Worm (Caenorhabditis elegans): ENCODE results near the gene F19B10.4.

The F19B10.4 gene

DNA sequence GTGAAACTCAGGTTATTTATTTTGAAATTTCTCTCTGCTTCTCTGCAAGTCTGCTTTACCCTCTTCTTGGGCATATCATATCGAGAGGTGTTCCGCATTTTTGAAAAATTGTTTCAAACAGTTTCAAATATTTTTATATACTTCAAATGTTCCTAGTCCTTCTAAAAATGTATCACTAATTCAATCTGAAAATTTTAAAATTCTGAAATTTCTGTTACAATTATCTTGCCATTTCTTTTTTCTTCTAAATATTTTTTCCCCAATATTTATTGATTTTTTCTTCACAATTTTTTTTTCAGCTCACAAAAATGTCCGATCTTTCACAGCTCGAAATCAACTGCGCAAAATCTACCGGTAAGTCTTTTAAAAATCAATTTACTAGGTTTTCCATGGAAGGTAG is at the start of gene F19B10.4:
TSS of gene F19B10.4 (plus strand) at position 301 of the 400 bp plus-strand sequence.
- TF ChIP-seq lin-32 (GFP tag; optimal IDR thresholded peaks at IDR 0.05) (no peak), blmp-1 (tag; optimal IDR thresholded peaks at IDR 0.05) (no peak), cnd-1 (tag; optimal IDR thresholded peaks at IDR 0.05) (no peak), M03D4.4 (tag; optimal IDR thresholded peaks at IDR 0.05) (no peak), ceh-39 (tag; optimal IDR thresholded peaks at IDR 0.05) (no peak), unc-39 (tag; optimal IDR thresholded peaks at IDR 0.05) (no peak), elt-3 (tag; optimal IDR thresholded peaks at IDR 0.05) (no peak), nhr-76 (tag; optimal IDR thresholded peaks at IDR 0.05) (no peak), ceh-43 (GFP tag; optimal IDR thresholded peaks at IDR 0.05) (no peak), nhr-237 (tag; optimal IDR thresholded peaks at IDR 0.05) (no peak), mep-1 (tag; optimal IDR thresholded peaks at IDR 0.05) (no peak), sem-2 (GFP tag; optimal IDR thresholded peaks at IDR 0.05) (no peak), hlh-1 (tag; optimal IDR thresholded peaks at IDR 0.05) (no peak), ztf-11 (tag; optimal IDR thresholded peaks at IDR 0.05) (no peak), drap-1 (GFP tag; optimal IDR thresholded peaks at IDR 0.05) (no peak), tbx-8 (GFP tag; optimal IDR thresholded peaks at IDR 0.05) (no peak), nhr-12 (tag; optimal IDR thresholded peaks at IDR 0.05) (no peak), sptf-1 (tag; optimal IDR thresholded peaks at IDR 0.05) (no peak), pha-4 (tag; optimal IDR thresholded peaks at IDR 0.05) (no peak)

- TF ChIP-seq lsy-2 (tag; optimal IDR thresholded peaks at IDR 0.05) (no peak), bed-3 (GFP tag; optimal IDR thresholded peaks at IDR 0.05) (no peak), drap-1 (GFP tag; optimal IDR thresholded peaks at IDR 0.05) (no peak), hlh-1 (tag; optimal IDR thresholded peaks at IDR 0.05) (no peak), sptf-1 (tag; optimal IDR thresholded peaks at IDR 0.05) (peak; percentile 31)
These were observed 43.3 kb upstream of the F19B10.4 start for ce11 chrII:3616615-3617014.

- no peak for TF ChIP-seq ceh-39 (tag; optimal IDR thresholded peaks at IDR 0.05)
- TF ChIP-seq drap-1 (GFP tag; optimal IDR thresholded peaks at IDR 0.05): no peak
- TF ChIP-seq unc-39 (tag; optimal IDR thresholded peaks at IDR 0.05): no peak
These were observed 42.4 kb upstream of the F19B10.4 start, which contains the start of gene F40E12.1 for ce11 chrII:3617512-3617911. TSS of gene F40E12.1 (plus strand) at chrII:3617812.

DNA sequence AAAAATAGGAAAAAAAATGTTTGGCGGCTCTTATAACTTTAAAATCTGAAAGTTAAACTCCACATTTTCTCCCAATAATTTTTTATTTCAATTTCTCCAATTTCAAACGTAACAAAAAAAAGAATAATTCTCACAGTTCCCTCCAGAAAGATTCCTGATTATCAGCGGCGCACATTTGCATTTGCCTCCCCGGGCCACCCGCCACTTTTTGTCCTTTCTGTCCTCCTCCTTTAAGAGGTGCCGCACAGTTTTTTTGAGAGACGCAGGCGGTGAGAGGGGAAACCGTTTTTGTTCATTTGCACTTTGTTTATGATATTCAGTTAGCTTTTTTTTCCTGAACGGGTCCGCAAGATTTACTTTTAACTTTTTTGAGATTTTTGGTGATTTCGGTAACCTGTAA is 39.0 kb upstream of the F19B10.4 start:
- no peak for TF ChIP-seq flh-1 (GFP tag; optimal IDR thresholded peaks at IDR 0.05)
- TF ChIP-seq ztf-11 (tag; optimal IDR thresholded peaks at IDR 0.05): no peak
- TF ChIP-seq zip-8 (tag; optimal IDR thresholded peaks at IDR 0.05): no peak
- TF ChIP-seq blmp-1 (tag; optimal IDR thresholded peaks at IDR 0.05): no peak
- peak; percentile 17 for TF ChIP-seq mep-1 (tag; optimal IDR thresholded peaks at IDR 0.05)
- TF ChIP-seq unc-120 (tag; optimal IDR thresholded peaks at IDR 0.05; ENCODE audit: poor library complexity, severe bottlenecking): no peak
- no peak for TF ChIP-seq ces-1 (GFP tag; optimal IDR thresholded peaks at IDR 0.05)
- TF ChIP-seq drap-1 (GFP tag; optimal IDR thresholded peaks at IDR 0.05): no peak

ce11 chrII:3622014-3622413 is 37.9 kb upstream of the F19B10.4 start, which contains the start of gene M151.7:
TSS of gene M151.7 (plus strand) at chrII:3622314.
- TF ChIP-seq nhr-76 (tag; optimal IDR thresholded peaks at IDR 0.05) (no peak), nhr-12 (tag; optimal IDR thresholded peaks at IDR 0.05) (no peak)

ce11 chrII:3626872-3627271 is 33.0 kb upstream of the F19B10.4 start, which contains the start of gene M151.3:
TSS of gene M151.3 (plus strand) at chrII:3627172.
- TF ChIP-seq cnd-1 (tag; optimal IDR thresholded peaks at IDR 0.05) (no peak), sptf-1 (tag; optimal IDR thresholded peaks at IDR 0.05) (no peak), unc-62 (GFP tag; optimal IDR thresholded peaks at IDR 0.05) (no peak), ztf-11 (tag; optimal IDR thresholded peaks at IDR 0.05) (no peak), ceh-83 (GFP tag; optimal IDR thresholded peaks at IDR 0.05) (no peak), M03D4.4 (tag; optimal IDR thresholded peaks at IDR 0.05) (no peak), tbx-8 (GFP tag; optimal IDR thresholded peaks at IDR 0.05) (no peak), ceh-39 (tag; optimal IDR thresholded peaks at IDR 0.05) (no peak)

ce11 chrII:3630810-3631209 is 29.1 kb upstream of the F19B10.4 start, which contains the start of gene M151.2:
TSS of gene M151.2 (plus strand) at chrII:3631110.
- TF ChIP-seq lin-32 (GFP tag; optimal IDR thresholded peaks at IDR 0.05) (no peak), bed-3 (GFP tag; optimal IDR thresholded peaks at IDR 0.05) (no peak), sptf-1 (tag; optimal IDR thresholded peaks at IDR 0.05) (no peak), nhr-2 (tag; optimal IDR thresholded peaks at IDR 0.05) (no peak), ztf-11 (tag; optimal IDR thresholded peaks at IDR 0.05) (no peak), tbx-8 (GFP tag; optimal IDR thresholded peaks at IDR 0.05) (no peak), ceh-43 (GFP tag; optimal IDR thresholded peaks at IDR 0.05) (no peak)

Measured in whole organism, mixed stage, embryonic.